Fruit fly (Drosophila melanogaster): Measurements from ENCODE around the gene CG33111.

DNA sequence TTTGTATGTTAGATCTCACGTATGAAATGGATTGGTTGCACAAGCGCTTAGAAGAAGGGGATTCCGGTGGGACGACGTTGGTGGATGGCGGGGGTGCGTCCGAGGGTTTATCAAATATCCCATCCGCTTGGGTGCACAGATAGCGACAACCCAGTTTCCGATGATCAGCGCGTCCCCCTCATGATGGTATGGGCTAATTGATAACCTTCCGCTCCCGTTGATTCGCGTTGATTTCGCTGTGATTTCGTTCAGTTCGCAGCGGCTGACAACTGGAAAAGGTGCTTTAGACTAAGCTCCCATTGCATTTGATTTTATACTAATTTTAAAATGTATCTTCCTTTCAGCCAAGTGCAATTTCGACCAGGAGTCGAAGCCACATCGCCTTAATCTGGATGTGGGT, 29.5 kb downstream of the CG33111 start:
- TF ChIP-seq CG9705 (GFP tag; optimal IDR thresholded peaks at IDR 0.05) (no peak), Vsx2 (GFP tag; optimal IDR thresholded peaks at IDR 0.05; ENCODE audit: partially characterized antibody) (no peak), Mio (GFP tag; optimal IDR thresholded peaks at IDR 0.05) (no peak), Hr78 (GFP tag; optimal IDR thresholded peaks at IDR 0.05) (no peak), dl (GFP tag; optimal IDR thresholded peaks at IDR 0.05; ENCODE audit: insufficient read depth in 1 of 2, partially characterized antibody in 2 of 2) (no peak), dsf (GFP tag; optimal IDR thresholded peaks at IDR 0.05; ENCODE audit: borderline replicate concordance) (no peak), Hnf4 (GFP tag; optimal IDR thresholded peaks at IDR 0.05) (no peak), Abd-B (GFP tag; optimal IDR thresholded peaks at IDR 0.05) (no peak), GATAd (GFP tag; optimal IDR thresholded peaks at IDR 0.05) (no peak), lola (GFP tag; optimal IDR thresholded peaks at IDR 0.05) (no peak), Jra (GFP tag; optimal IDR thresholded peaks at IDR 0.05) (no peak)

Measured in whole organism, wandering third instar larva.